Fruit fly (Drosophila melanogaster) whole organism, embryonic: ENCODE measurements around the gene CG17230.

ENCODE experiments used
- Asciz ChIP-seq: fragments of 200-800 bp; sonication (Bioruptor generic); optimal IDR thresholded peaks from 2 replicates; lab custom pipeline; 2017; ENCODE audit warnings: missing biosample characterization, mild to moderate bottlenecking, missing genetic modification characterization, missing genetic modification reagents
- Atf3 ChIP-seq: fragments of 200-800 bp; sonication (Bioruptor generic); optimal IDR thresholded peaks from 3 replicates; lab custom pipeline; 2016; ENCODE audit warnings: missing biosample characterization, missing genetic modification characterization
- Awh ChIP-seq: fragments of 200-800 bp; sonication (Bioruptor generic); IDR thresholded peaks from 2 replicates; pipeline ENCODE4, ENCODE4 v1.3.6; 2022; ENCODE audit warnings: missing biosample characterization, missing genetic modification characterization
- CG10267 ChIP-seq: fragments of 200-800 bp; sonication (Bioruptor generic); optimal IDR thresholded peaks from 2 replicates; lab custom pipeline; 2018; ENCODE audit warnings: missing biosample characterization, mild to moderate bottlenecking, missing genetic modification characterization, moderate library complexity
- CG10274 ChIP-seq: fragments of 200-800 bp; sonication (Bioruptor generic); optimal IDR thresholded peaks from 3 replicates; lab custom pipeline; 2017; ENCODE audit warnings: missing biosample characterization, mild to moderate bottlenecking, missing genetic modification characterization
- CG10321 ChIP-seq: fragments of 200-800 bp; sonication (Bioruptor generic); IDR thresholded peaks from 2 replicates; pipeline ENCODE4 v1.3.6; 2022; ENCODE audit warnings: missing biosample characterization, missing genetic modification characterization
- CG10462 ChIP-seq: fragments of 200-800 bp; sonication (Bioruptor generic); optimal IDR thresholded peaks from 2 replicates; lab custom pipeline; 2016; ENCODE audit warnings: missing biosample characterization, missing genetic modification characterization
- CG10979 ChIP-seq: fragments of 200-800 bp; sonication (Bioruptor generic); optimal IDR thresholded peaks from 2 replicates; lab custom pipeline; 2018; ENCODE audit warnings: missing biosample characterization, mild to moderate bottlenecking, missing genetic modification characterization, moderate library complexity
- CG12104 ChIP-seq: fragments of 200-800 bp; sonication (Bioruptor generic); optimal IDR thresholded peaks from 3 replicates; lab custom pipeline; 2016; ENCODE audit warnings: missing biosample characterization, missing genetic modification characterization
- CG13775 ChIP-seq: fragments of 200-800 bp; sonication (Bioruptor generic); optimal IDR thresholded peaks from 3 replicates; lab custom pipeline; 2017; ENCODE audit warnings: missing biosample characterization, mild to moderate bottlenecking, missing genetic modification characterization
- CG15514 ChIP-seq: fragments of 200-800 bp; sonication (Bioruptor generic); optimal IDR thresholded peaks from 3 replicates; lab custom pipeline; 2017; ENCODE audit warnings: missing biosample characterization, missing genetic modification characterization, mild to moderate bottlenecking, moderate library complexity, missing genetic modification reagents
- CG1602 ChIP-seq: fragments of 200-800 bp; sonication (Bioruptor generic); optimal IDR thresholded peaks from 3 replicates; lab custom pipeline; 2016; ENCODE audit warnings: missing biosample characterization, missing genetic modification characterization
- CG17912 ChIP-seq: fragments of 200-800 bp; sonication (Bioruptor generic); optimal IDR thresholded peaks from 2 replicates; lab custom pipeline; 2018; ENCODE audit warnings: missing biosample characterization, mild to moderate bottlenecking, missing genetic modification characterization
- CG18011 ChIP-seq: fragments of 200-800 bp; sonication (Bioruptor generic); optimal IDR thresholded peaks from 2 replicates; lab custom pipeline; 2017; ENCODE audit warnings: missing biosample characterization, missing genetic modification characterization, mild to moderate bottlenecking, moderate library complexity, missing genotype
- CG33213 ChIP-seq: fragments of 200-800 bp; sonication (Bioruptor generic); optimal IDR thresholded peaks from 3 replicates; lab custom pipeline; 2016; ENCODE audit warnings: missing biosample characterization, missing genetic modification characterization
- CG3407 ChIP-seq: fragments of 200-800 bp; sonication (Bioruptor generic); optimal IDR thresholded peaks from 2 replicates; lab custom pipeline; 2018; ENCODE audit warnings: missing biosample characterization, mild to moderate bottlenecking, missing genetic modification characterization
- CG4820 ChIP-seq: fragments of 200-800 bp; sonication (Bioruptor generic); optimal IDR thresholded peaks from 3 replicates; lab custom pipeline; 2016; ENCODE audit warnings: missing biosample characterization, missing genetic modification characterization
- CG6683 ChIP-seq: fragments of 200-800 bp; sonication (Bioruptor generic); optimal IDR thresholded peaks from 2 replicates; lab custom pipeline; 2017; ENCODE audit warnings: missing biosample characterization, mild to moderate bottlenecking, missing genetic modification characterization, missing genetic modification reagents
- CG7745 ChIP-seq: fragments of 200-800 bp; sonication (Bioruptor generic); optimal IDR thresholded peaks from 2 replicates; lab custom pipeline; 2018; ENCODE audit warnings: missing biosample characterization, mild to moderate bottlenecking, missing genetic modification characterization, moderate library complexity
- CG7839 ChIP-seq: fragments of 200-800 bp; sonication (Bioruptor generic); optimal IDR thresholded peaks from 3 replicates; lab custom pipeline; 2018; ENCODE audit warnings: missing biosample characterization, mild to moderate bottlenecking, missing genetic modification characterization, moderate library complexity
- CG8388 ChIP-seq: fragments of 200-800 bp; sonication (Bioruptor generic); optimal IDR thresholded peaks from 2 replicates; lab custom pipeline; 2019; ENCODE audit warnings: missing biosample characterization, mild to moderate bottlenecking, missing genetic modification characterization, moderate library complexity
- CG9727 ChIP-seq: fragments of 200-800 bp; sonication (Bioruptor generic); optimal IDR thresholded peaks from 3 replicates; lab custom pipeline; 2017; ENCODE audit warnings: missing biosample characterization, mild to moderate bottlenecking, missing genetic modification characterization
- D19A ChIP-seq: fragments of 200-800 bp; optimal IDR thresholded peaks from 3 replicates; lab custom pipeline; 2019; ENCODE audit warnings: missing biosample characterization, mild to moderate bottlenecking, missing genetic modification characterization, moderate library complexity
- Deaf1 ChIP-seq: fragments of 200-800 bp; optimal IDR thresholded peaks from 3 replicates; lab custom pipeline; 2019; ENCODE audit warnings: missing biosample characterization, mild to moderate bottlenecking, missing genetic modification characterization, moderate library complexity
- Fer2 ChIP-seq: fragments of 200-800 bp; sonication (Bioruptor generic); optimal IDR thresholded peaks from 2 replicates; lab custom pipeline; 2018; ENCODE audit warnings: missing biosample characterization, mild to moderate bottlenecking, missing genetic modification characterization, moderate library complexity
- Fer3 ChIP-seq: fragments of 200-800 bp; sonication (Bioruptor generic); optimal IDR thresholded peaks from 2 replicates; lab custom pipeline; 2018; ENCODE audit warnings: missing biosample characterization, mild to moderate bottlenecking, missing genetic modification characterization, moderate library complexity
- HLH3B ChIP-seq: fragments of 200-800 bp; sonication (Bioruptor generic); IDR thresholded peaks from 2 replicates; pipeline ENCODE4 v1.3.6; 2022; ENCODE audit warnings: missing biosample characterization, missing genetic modification characterization
- HLHmδ ChIP-seq: fragments of 200-800 bp; sonication (Bioruptor generic); optimal IDR thresholded peaks from 2 replicates; lab custom pipeline; 2018; ENCODE audit warnings: missing biosample characterization, mild to moderate bottlenecking, missing genetic modification characterization, moderate library complexity
- Hand ChIP-seq: fragments of 200-800 bp; sonication (Bioruptor generic); optimal IDR thresholded peaks from 2 replicates; lab custom pipeline; 2017; ENCODE audit warnings: mild to moderate bottlenecking, missing biosample characterization, missing genetic modification reagents, missing genetic modification characterization
- HmgD ChIP-seq: fragments of 200-800 bp; sonication (Bioruptor generic); optimal IDR thresholded peaks from 3 replicates; lab custom pipeline; 2016; ENCODE audit warnings: missing biosample characterization, missing genetic modification characterization
- Med ChIP-seq: fragments of 200-800 bp; sonication (Bioruptor generic); peaks from one replicate; lab custom pipeline; 2016; ENCODE audit warnings: missing biosample characterization, missing genetic modification characterization, mild to moderate bottlenecking, inconsistent platforms, moderate library complexity
- Ravus ChIP-seq: fragments of 200-800 bp; sonication (Bioruptor generic); IDR thresholded peaks from 2 replicates; pipeline ENCODE4 v1.3.6; 2022; ENCODE audit warnings: missing biosample characterization, missing genetic modification characterization
- Sin3A ChIP-seq: fragments of >200 bp; optimal IDR thresholded peaks from 2 replicates; lab custom pipeline; 2018
- ac ChIP-seq: fragments of 200-800 bp; sonication (Bioruptor generic); optimal IDR thresholded peaks from 3 replicates; lab custom pipeline; 2017; ENCODE audit warnings: missing biosample characterization, mild to moderate bottlenecking, missing genetic modification characterization
- bowl ChIP-seq: fragments of 200-800 bp; sonication (Bioruptor generic); IDR thresholded peaks from 2 replicates; pipeline ENCODE4 v1.3.6; 2022; ENCODE audit warnings: missing biosample characterization, missing genetic modification characterization
- chm ChIP-seq: fragments of 200-800 bp; sonication (Bioruptor generic); IDR thresholded peaks from 2 replicates; pipeline ENCODE4 v1.3.6; 2022; ENCODE audit warnings: missing biosample characterization, missing genetic modification characterization
- crp ChIP-seq, 2 experiments: fragments of 200-800 bp; sonication (Bioruptor generic); optimal IDR thresholded peaks; 2 replicates in 1 of 2; 3 replicates in 1 of 2; lab custom pipeline; 2017; ENCODE audit warnings: missing biosample characterization in 2 of 2, missing genetic modification characterization in 2 of 2, mild to moderate bottlenecking in 1 of 2, moderate library complexity in 1 of 2
- dan ChIP-seq: fragments of 200-800 bp; sonication (Bioruptor generic); IDR thresholded peaks from 2 replicates; pipeline ENCODE4 v1.3.6; 2022; ENCODE audit warnings: missing biosample characterization, missing genetic modification characterization
- dimm ChIP-seq: fragments of 200-800 bp; sonication (Bioruptor generic); IDR thresholded peaks from 2 replicates; pipeline ENCODE4 v1.3.6; 2022; ENCODE audit warnings: missing biosample characterization, missing genetic modification characterization
- disco-r ChIP-seq: fragments of 200-800 bp; sonication (Bioruptor generic); optimal IDR thresholded peaks from 2 replicates; lab custom pipeline; 2016; ENCODE audit warnings: missing biosample characterization, missing genetic modification characterization
- eve ChIP-seq, 2 experiments: fragments of >200 bp; optimal IDR thresholded peaks; 2 replicates each; lab custom pipeline; 2017; ENCODE audit warnings: missing biosample characterization in 2 of 2, missing genetic modification characterization in 2 of 2
- gcm ChIP-seq: fragments of 200-800 bp; sonication (Bioruptor generic); optimal IDR thresholded peaks from 2 replicates; lab custom pipeline; 2019; ENCODE audit warnings: missing biosample characterization, mild to moderate bottlenecking, missing genetic modification characterization, moderate library complexity
- gcm2 ChIP-seq: fragments of 200-800 bp; sonication (Bioruptor generic); optimal IDR thresholded peaks from 2 replicates; lab custom pipeline; 2016; ENCODE audit warnings: missing biosample characterization, missing genetic modification characterization
- grau ChIP-seq: fragments of 200-800 bp; optimal IDR thresholded peaks from 3 replicates; lab custom pipeline; 2019; ENCODE audit warnings: missing biosample characterization, mild to moderate bottlenecking, missing genetic modification characterization, moderate library complexity
- her ChIP-seq: fragments of 200-800 bp; sonication (Bioruptor generic); optimal IDR thresholded peaks from 2 replicates; lab custom pipeline; 2016; ENCODE audit warnings: missing biosample characterization, missing genetic modification characterization
- pita ChIP-seq: fragments of 200-800 bp; sonication (Bioruptor generic); optimal IDR thresholded peaks from 2 replicates; lab custom pipeline; 2017; ENCODE audit warnings: missing biosample characterization, mild to moderate bottlenecking, missing genetic modification characterization
- row ChIP-seq: fragments of 200-800 bp; sonication (Bioruptor generic); IDR thresholded peaks from 3 replicates; pipeline ENCODE4 v1.3.6; 2022; ENCODE audit warnings: missing biosample characterization, missing genetic modification characterization
- schlank ChIP-seq: fragments of 200-800 bp; sonication (Bioruptor generic); optimal IDR thresholded peaks from 2 replicates; lab custom pipeline; 2018; ENCODE audit warnings: missing biosample characterization, mild to moderate bottlenecking, missing genetic modification characterization
- sug ChIP-seq: fragments of 200-800 bp; optimal IDR thresholded peaks from 2 replicates; lab custom pipeline; 2019; ENCODE audit warnings: missing biosample characterization, mild to moderate bottlenecking, missing genetic modification characterization, moderate library complexity
- vfl ChIP-seq: fragments of 200-800 bp; sonication (Bioruptor generic); optimal IDR thresholded peaks from 2 replicates; lab custom pipeline; 2016; ENCODE audit warnings: missing biosample characterization, missing genetic modification characterization
- yki ChIP-seq: fragments of >200 bp; optimal IDR thresholded peaks from 3 replicates; lab custom pipeline; 2018

Gene CG17230

dm6 chr3R:11409667-11410137 lies 27.9 kb upstream of the CG17230 start, which contains the start of the genes mgr and Irbp (continued):
- TF ChIP-seq Deaf1, result no peak
- peak; percentile 84 for TF ChIP-seq bowl (GFP tag; lab: Robert Waterston, UW)
- TF ChIP-seq CG10267 (tag; lab: Kevin White, UChicago), result peak; percentile 90
- TF ChIP-seq crp (GFP tag; optimal IDR thresholded peaks at IDR 0.05; lab: Kevin White, UChicago), result peak in 1 of 2 experiments; percentile 56
- peak; percentile 95 for TF ChIP-seq CG13775
- peak; percentile 86 for TF ChIP-seq CG15514 (GFP tag; lab: Kevin White, UChicago)
- TF ChIP-seq gcm2 (GFP tag; lab: Kevin White, UChicago), result peak; percentile 9
- no peak for TF ChIP-seq disco-r (GFP tag; lab: Kevin White, UChicago)
- TF ChIP-seq D19A (tag; lab: Kevin White, UChicago), result peak; percentile 85
- peak; percentile 94 for TF ChIP-seq CG9727 (GFP tag; lab: Kevin White, UChicago)
- no peak for TF ChIP-seq eve (GFP tag; optimal IDR thresholded peaks at IDR 0.05; lab: Kevin White, UChicago)
- TF ChIP-seq CG1602, result peak; percentile 88
- peak; percentile 93 for TF ChIP-seq Fer3
- TF ChIP-seq HLHmδ (GFP tag; lab: Kevin White, UChicago), result no peak
- peak; percentile 81 for TF ChIP-seq CG6683 (GFP tag; lab: Kevin White, UChicago)
- peak; percentile 97 for TF ChIP-seq row (GFP tag; lab: Robert Waterston, UW)
- peak; percentile 89 for TF ChIP-seq CG12104 (GFP tag; lab: Kevin White, UChicago)
- peak; percentile 84 for TF ChIP-seq chm (GFP tag; lab: Robert Waterston, UW)
- TF ChIP-seq CG7745 (tag; lab: Kevin White, UChicago), result peak; percentile 53
- no peak for TF ChIP-seq her (GFP tag; lab: Kevin White, UChicago)
- peak; percentile 84 for TF ChIP-seq dimm (GFP tag; lab: Robert Waterston, UW)
- TF ChIP-seq ac (GFP tag; lab: Kevin White, UChicago), result peak; percentile 58
- no peak for TF ChIP-seq yki (lab: Kevin White, UChicago)
- no peak for TF ChIP-seq CG10274 (GFP tag; lab: Kevin White, UChicago)
- peak; percentile 91 for TF ChIP-seq CG8388 (GFP tag; lab: Kevin White, UChicago)
- peak; percentile 91 for TF ChIP-seq Awh
- no peak for TF ChIP-seq pita (GFP tag; lab: Kevin White, UChicago)
- peak; percentile 83 for TF ChIP-seq Fer2 (tag; lab: Kevin White, UChicago)
- peak; percentile 93 for TF ChIP-seq gcm (GFP tag; lab: Kevin White, UChicago)
- TF ChIP-seq Ravus (GFP tag; lab: Robert Waterston, UW), result peak; percentile 79
- TF ChIP-seq Atf3 (GFP tag; lab: Kevin White, UChicago), result no peak
- TF ChIP-seq dan (GFP tag; lab: Robert Waterston, UW), result peak; percentile 46; the same call in 1 of the 2 replicates
- TF ChIP-seq CG10321, result peak; percentile 76
- peak; percentile 66 for TF ChIP-seq schlank (tag; lab: Kevin White, UChicago)
- TF ChIP-seq CG33213, result no peak
- peak; percentile 65 for TF ChIP-seq CG10462 (GFP tag; lab: Kevin White, UChicago)
- peak; percentile 92 for TF ChIP-seq grau (tag; lab: Kevin White, UChicago)
- peak; percentile 34 for TF ChIP-seq CG17912 (GFP tag; lab: Kevin White, UChicago)
- TF ChIP-seq HmgD (GFP tag; lab: Kevin White, UChicago), result no peak
- TF ChIP-seq vfl, result peak; percentile 65
- TF ChIP-seq Hand (GFP tag; lab: Kevin White, UChicago), result peak; percentile 61
- peak; percentile 92 for TF ChIP-seq CG10979 (tag; lab: Kevin White, UChicago)
- TF ChIP-seq sug (tag; lab: Kevin White, UChicago), result no peak
- no peak for TF ChIP-seq Asciz
- TF ChIP-seq CG3407 (GFP tag; lab: Kevin White, UChicago), result peak; percentile 83
- peak; percentile 85 for TF ChIP-seq CG4820 (GFP tag; lab: Kevin White, UChicago)
- TF ChIP-seq HLH3B (GFP tag; lab: Robert Waterston, UW), result peak; percentile 95
- TF ChIP-seq Sin3A (lab: Kevin White, UChicago), result no peak
- TF ChIP-seq CG18011, result peak; percentile 83
- TF ChIP-seq Med (GFP tag; lab: Kevin White, UChicago), result peak; percentile 90
- TF ChIP-seq CG7839, result peak; percentile 92
